Worm (Caenorhabditis elegans) whole organism, L2 larva: ENCODE results near the gene cutl-22.
A peak's percentile ranks its signal among the peaks of the same experiment; 100 is the strongest.

Experiments
- F13H6.1 ChIP-seq: sonication (generic microtip); optimal IDR thresholded peaks from 2 replicates; lab custom pipeline; 2016; ENCODE audit warnings: missing genetic modification characterization, missing compliant biosample characterization
- R02D3.7 ChIP-seq: fragments of 150-350 bp; optimal IDR thresholded peaks from 2 replicates; lab custom pipeline; 2014; ENCODE audit warnings: missing biosample characterization, missing genetic modification characterization
- ZK546.5 ChIP-seq: sonication (generic microtip); optimal IDR thresholded peaks from 2 replicates; lab custom pipeline; 2017; ENCODE audit warnings: missing biosample characterization, missing genetic modification characterization
- alr-1 ChIP-seq: fragments of 150-350 bp; optimal IDR thresholded peaks from 2 replicates; lab custom pipeline; 2014; ENCODE audit warnings: missing biosample characterization, missing genetic modification characterization
- blmp-1 ChIP-seq: sonication (generic microtip); optimal IDR thresholded peaks from 2 replicates; lab custom pipeline; 2017; ENCODE audit warnings: missing genetic modification characterization, mild to moderate bottlenecking, missing compliant biosample characterization, antibody characterized with exemption, moderate library complexity; ENCODE audit not compliant: insufficient read depth
- ceh-16 ChIP-seq: fragments of 150-350 bp; optimal IDR thresholded peaks from 2 replicates; lab custom pipeline; 2014; ENCODE audit warnings: missing biosample characterization, missing genetic modification characterization
- elt-1 ChIP-seq: fragments of 150-350 bp; optimal IDR thresholded peaks from 2 replicates; lab custom pipeline; 2014; ENCODE audit warnings: missing biosample characterization, missing genetic modification characterization
- lin-11 ChIP-seq: fragments of 150-350 bp; sonication (generic microtip); optimal IDR thresholded peaks from 2 replicates; lab custom pipeline; 2014; ENCODE audit warnings: missing biosample characterization, missing genetic modification characterization, inconsistent platforms, mixed read lengths
- mab-5 ChIP-seq: fragments of 150-350 bp; optimal IDR thresholded peaks from 2 replicates; lab custom pipeline; 2014; ENCODE audit warnings: missing biosample characterization, missing genetic modification characterization
- mdl-1 ChIP-seq, 2 experiments: fragments of 150-350 bp in 1 of 2; sonication (generic microtip) in 1 of 2; optimal IDR thresholded peaks; 2 replicates each; lab custom pipeline; 2017; ENCODE audit warnings: missing biosample characterization in 2 of 2, missing genetic modification characterization in 2 of 2
- nhr-129 ChIP-seq: fragments of 150-350 bp; optimal IDR thresholded peaks from 2 replicates; lab custom pipeline; 2014; ENCODE audit warnings: missing biosample characterization, missing genetic modification characterization
- nhr-23 ChIP-seq: fragments of 150-350 bp; optimal IDR thresholded peaks from 2 replicates; lab custom pipeline; 2014; ENCODE audit warnings: missing biosample characterization, missing genetic modification reagents, missing genetic modification characterization
- nhr-25 ChIP-seq: fragments of 150-350 bp; sonication (generic microtip); optimal IDR thresholded peaks from 3 replicates; lab custom pipeline; 2014; ENCODE audit warnings: missing biosample characterization, missing genetic modification characterization
- skn-1 ChIP-seq: sonication (generic microtip); optimal IDR thresholded peaks from 2 replicates; lab custom pipeline; 2017; ENCODE audit warnings: missing biosample characterization, missing genetic modification characterization
- sma-3 ChIP-seq: sonication (generic microtip); optimal IDR thresholded peaks from 2 replicates; lab custom pipeline; 2016; ENCODE audit warnings: missing genetic modification reagents, missing genetic modification characterization, missing compliant biosample characterization
- unc-39 ChIP-seq: fragments of 150-350 bp; optimal IDR thresholded peaks from 2 replicates; lab custom pipeline; 2014; ENCODE audit warnings: missing biosample characterization, missing genetic modification characterization
- ztf-1 ChIP-seq: fragments of 200-800 bp; sonication (Bioruptor generic); conservative IDR thresholded peaks from 2 replicates; pipeline ENCODE4 v1.3.6; 2022; ENCODE audit warnings: missing genetic modification characterization, missing compliant biosample characterization
- ztf-11 ChIP-seq: sonication (generic microtip); optimal IDR thresholded peaks from 2 replicates; lab custom pipeline; 2017; ENCODE audit warnings: missing biosample characterization, missing genetic modification characterization

cutl-22 gene

DNA sequence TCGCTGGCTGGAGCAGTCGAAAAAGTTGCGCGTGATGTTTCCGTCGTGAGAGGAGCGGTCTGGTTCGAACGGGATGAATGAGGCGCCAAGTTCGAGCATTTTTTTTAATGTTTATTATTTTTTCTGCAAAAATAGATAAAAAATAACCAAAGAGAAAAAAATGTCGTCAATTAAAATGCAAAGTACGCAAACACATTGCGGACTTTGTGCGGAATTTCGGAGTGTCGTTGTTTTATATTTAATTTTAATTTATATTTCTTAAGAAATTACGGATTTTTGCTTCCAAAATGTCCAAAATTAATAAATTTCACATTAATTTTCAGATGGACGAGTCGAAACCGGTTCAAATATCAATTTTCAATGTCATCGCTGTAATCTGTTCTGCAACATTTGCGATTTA, 54.5 kb downstream of the cutl-22 start, which contains the start of the genes wrb-1 and Y50D4A.4 (continued):
- no peak for TF ChIP-seq ZK546.5 (tag; lab: Kevin White, UChicago)
- TF ChIP-seq nhr-25, result peak; percentile 51
- no peak for TF ChIP-seq ztf-11
- TF ChIP-seq mab-5 (tag; lab: Kevin White, UChicago), result no peak
- TF ChIP-seq unc-39 (tag; lab: Kevin White, UChicago), result no peak
- TF ChIP-seq F13H6.1, result peak; percentile 15
- TF ChIP-seq lin-11 (tag; lab: Kevin White, UChicago), result no peak
- no peak for TF ChIP-seq R02D3.7
- no peak for TF ChIP-seq nhr-23 (tag; lab: Kevin White, UChicago)
- TF ChIP-seq blmp-1 (tag; lab: Kevin White, UChicago), result no peak
- peak; percentile 75 for TF ChIP-seq sma-3 (GFP tag; lab: Kevin White, UChicago)
- no peak for TF ChIP-seq nhr-129
- TF ChIP-seq elt-1 (tag; lab: Kevin White, UChicago), result no peak
- no peak for TF ChIP-seq mdl-1 (tag; optimal IDR thresholded peaks at IDR 0.05; lab: Kevin White, UChicago)
- peak; percentile 27 for TF ChIP-seq skn-1 (tag; lab: Kevin White, UChicago)
- TF ChIP-seq ztf-1 (GFP tag; lab: Robert Waterston, UW), result no peak
- no peak for TF ChIP-seq alr-1 (tag; lab: Kevin White, UChicago)
- TF ChIP-seq ceh-16, result no peak
